Fruit fly (Drosophila melanogaster): ENCODE data around the gene CG13255.

Gene CG13255

dm6 chr3L:20800208-20800607 is 37.1 kb upstream of the CG13255 start, which contains the start of gene Spc105R:
Gene Spc105R, plus strand, starts transcription at chr3L:20800410.
- TF ChIP-seq Rfx (GFP tag; IDR thresholded peaks at IDR 0.05) (no peak), gsb-n (tag; optimal IDR thresholded peaks at IDR 0.05) (no peak), MESR4 (GFP tag; optimal IDR thresholded peaks at IDR 0.05) (peak; percentile 41), Dip2 (GFP tag; IDR thresholded peaks at IDR 0.05) (no peak), CG33213 (GFP tag; optimal IDR thresholded peaks at IDR 0.05) (peak; percentile 73), CG13123 (GFP tag; optimal IDR thresholded peaks at IDR 0.05) (no peak), nau (GFP tag; optimal IDR thresholded peaks at IDR 0.05) (no peak), CG3847 (GFP tag; IDR thresholded peaks at IDR 0.05) (0 out of 2 replicates have a peak, but pooled peaks have one; percentile 25), scrt (GFP tag; optimal IDR thresholded peaks at IDR 0.05) (no peak), CG9215 (GFP tag; IDR thresholded peaks at IDR 0.05) (no peak), MBD-R2 (GFP tag; IDR thresholded peaks at IDR 0.05) (peak; percentile 74), HmgZ (tag; optimal IDR thresholded peaks at IDR 0.05) (peak; percentile 7), HLH3B (GFP tag; IDR thresholded peaks at IDR 0.05) (no peak), emc (GFP tag; optimal IDR thresholded peaks at IDR 0.05) (no peak), CG18476 (GFP tag; optimal IDR thresholded peaks at IDR 0.05) (no peak), Bteb2 (GFP tag; optimal IDR thresholded peaks at IDR 0.05) (no peak), twi (tag; optimal IDR thresholded peaks at IDR 0.05) (no peak), Dek (tag; optimal IDR thresholded peaks at IDR 0.05) (no peak), CG4820 (GFP tag; optimal IDR thresholded peaks at IDR 0.05) (no peak), CG17186 (GFP tag; optimal IDR thresholded peaks at IDR 0.05) (peak; percentile 9), phol (tag; optimal IDR thresholded peaks at IDR 0.05) (peak; percentile 72), da (GFP tag; optimal IDR thresholded peaks at IDR 0.05) (no peak), NK7.1 (GFP tag; optimal IDR thresholded peaks at IDR 0.05) (no peak), CG32532 (GFP tag; IDR thresholded peaks at IDR 0.05) (no peak), CG10267 (tag; optimal IDR thresholded peaks at IDR 0.05) (peak; percentile 37), Med (GFP tag) (no peak), CG8290 (GFP tag; optimal IDR thresholded peaks at IDR 0.05) (no peak), CG8290 (tag; optimal IDR thresholded peaks at IDR 0.05) (no peak), seq (GFP tag; IDR thresholded peaks at IDR 0.05) (no peak), CG7987 (GFP tag; optimal IDR thresholded peaks at IDR 0.05) (no peak), nmo (GFP tag; optimal IDR thresholded peaks at IDR 0.05) (peak; percentile 31), CG15514 (GFP tag; optimal IDR thresholded peaks at IDR 0.05) (peak; percentile 25), CG16779 (GFP tag; IDR thresholded peaks at IDR 0.05) (no peak), pum (GFP tag; optimal IDR thresholded peaks at IDR 0.05) (no peak), az2 (GFP tag; optimal IDR thresholded peaks at IDR 0.05) (no peak), CG4617 (GFP tag; optimal IDR thresholded peaks at IDR 0.05; ENCODE audit: borderline replicate concordance) (peak; percentile 7), gt (GFP tag; IDR thresholded peaks at IDR 0.05) (no peak), dmrt99B (tag; optimal IDR thresholded peaks at IDR 0.05) (no peak), BEAF-32 (GFP tag; optimal IDR thresholded peaks at IDR 0.05) (peak; percentile 55), CG9797 (GFP tag; optimal IDR thresholded peaks at IDR 0.05) (peak; percentile 82), CG12219 (GFP tag; optimal IDR thresholded peaks at IDR 0.05) (no peak), Atf-2 (GFP tag; optimal IDR thresholded peaks at IDR 0.05) (no peak), pzg (GFP tag; optimal IDR thresholded peaks at IDR 0.05) (peak; percentile 76), B-H1 (GFP tag; IDR thresholded peaks at IDR 0.05) (no peak), CG3281 (GFP tag; optimal IDR thresholded peaks at IDR 0.05) (no peak), CG17328 (GFP tag; IDR thresholded peaks at IDR 0.05) (no peak), danr (GFP tag; IDR thresholded peaks at IDR 0.05) (no peak), CG11247 (GFP tag; IDR thresholded peaks at IDR 0.05) (no peak), CG12155 (GFP tag; optimal IDR thresholded peaks at IDR 0.05) (no peak), Lpt (GFP tag; optimal IDR thresholded peaks at IDR 0.05) (no peak), Xrp1 (GFP tag; IDR thresholded peaks at IDR 0.05) (no peak), chinmo (GFP tag; IDR thresholded peaks at IDR 0.05; ENCODE audit: partially characterized antibody) (0 out of 4 replicates have a peak, but pooled peaks have one; percentile 35)

Measured in whole organism, embryonic.